Fruit fly (Drosophila melanogaster) whole organism, adult: ENCODE results near the gene mRpS23.

Experiments
- CG14711 ChIP-seq: fragments of 200-800 bp; sonication (Bioruptor generic); optimal IDR thresholded peaks from 2 replicates; lab custom pipeline; 2018; ENCODE audit warnings: missing biosample characterization, mild to moderate bottlenecking, missing genetic modification characterization, moderate library complexity
- CG1620 ChIP-seq: fragments of 200-800 bp; sonication (Bioruptor generic); optimal IDR thresholded peaks from 2 replicates; lab custom pipeline; 2016; ENCODE audit warnings: missing biosample characterization, missing genetic modification characterization
- CG33017 ChIP-seq: fragments of 200-800 bp; sonication (Bioruptor generic); optimal IDR thresholded peaks from 2 replicates; lab custom pipeline; 2018; ENCODE audit warnings: missing biosample characterization, mild to moderate bottlenecking, missing genetic modification characterization, moderate library complexity
- CG5204 ChIP-seq: fragments of 200-800 bp; sonication (Bioruptor generic); optimal IDR thresholded peaks from 2 replicates; lab custom pipeline; 2016; ENCODE audit warnings: missing biosample characterization, missing genetic modification characterization
- CG7045 ChIP-seq: fragments of 200-800 bp; sonication (Bioruptor generic); optimal IDR thresholded peaks from 2 replicates; lab custom pipeline; 2017; ENCODE audit warnings: missing biosample characterization, mild to moderate bottlenecking, missing genetic modification characterization
- Clk ChIP-seq: fragments of 200-800 bp; sonication (Bioruptor generic); optimal IDR thresholded peaks from 2 replicates; lab custom pipeline; 2017; ENCODE audit warnings: missing biosample characterization, missing genetic modification characterization
- Hr96 ChIP-seq: fragments of 200-800 bp; sonication (Bioruptor generic); optimal IDR thresholded peaks from 2 replicates; lab custom pipeline; 2016; ENCODE audit warnings: missing biosample characterization, missing genetic modification characterization
- Mnt ChIP-seq: fragments of 200-800 bp; sonication (Bioruptor generic); optimal IDR thresholded peaks from 2 replicates; lab custom pipeline; 2016; ENCODE audit warnings: missing biosample characterization, mild to moderate bottlenecking, missing genetic modification characterization
- cic ChIP-seq: fragments of 200-800 bp; sonication (Bioruptor generic); optimal IDR thresholded peaks from 2 replicates; lab custom pipeline; 2017; ENCODE audit warnings: missing biosample characterization, mild to moderate bottlenecking, missing genetic modification characterization, moderate library complexity
- cnc ChIP-seq, 2 experiments: fragments of >200 bp; optimal IDR thresholded peaks; 2 replicates each; lab custom pipeline; 2017
- kay ChIP-seq: fragments of 200-800 bp; sonication (Bioruptor generic); peaks from one replicate; lab custom pipeline; 2016; ENCODE audit warnings: missing biosample characterization, missing genetic modification characterization, borderline replicate concordance
- ovo ChIP-seq: fragments of 200-800 bp; sonication (Bioruptor generic); optimal IDR thresholded peaks from 2 replicates; lab custom pipeline; 2016; ENCODE audit warnings: missing biosample characterization, missing genetic modification characterization
- pad ChIP-seq: fragments of 200-800 bp; sonication (Bioruptor generic); optimal IDR thresholded peaks from 3 replicates; lab custom pipeline; 2017; ENCODE audit warnings: missing biosample characterization, missing genetic modification characterization, mild to moderate bottlenecking, moderate library complexity, missing genetic modification reagents
- tj ChIP-seq: fragments of 200-800 bp; sonication (Bioruptor generic); optimal IDR thresholded peaks from 3 replicates; lab custom pipeline; 2017; ENCODE audit warnings: missing biosample characterization, mild to moderate bottlenecking, missing genetic modification characterization, moderate library complexity

DNA sequence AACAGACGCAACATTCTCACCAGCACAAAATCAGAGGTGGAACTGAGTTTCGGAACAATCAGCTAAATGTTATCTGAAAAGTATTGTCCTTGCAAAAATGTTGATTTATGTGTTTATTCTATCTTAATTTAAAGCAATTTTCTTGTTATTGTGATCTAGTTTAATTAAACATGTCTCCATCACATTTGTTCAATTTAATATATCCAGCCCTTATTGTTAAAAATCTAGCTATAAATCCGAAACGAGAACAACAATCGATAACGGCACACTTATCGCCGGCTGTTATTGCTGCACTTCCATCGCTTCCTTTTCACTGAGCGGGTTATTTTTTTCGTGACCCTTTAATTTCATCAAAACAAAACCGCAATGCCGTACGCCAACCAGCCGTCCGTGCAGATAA is 1.8 kb downstream of the mRpS23 start, which contains the start of the genes GatC, PolG2 and Polr2C:
- TF ChIP-seq Hr96 (GFP tag; lab: Kevin White, UChicago), result no peak
- peak; percentile 11 for TF ChIP-seq CG33017
- peak; percentile 12 for TF ChIP-seq CG1620 (GFP tag; lab: Kevin White, UChicago)
- TF ChIP-seq ovo (GFP tag; lab: Kevin White, UChicago), result no peak
- TF ChIP-seq Clk (GFP tag; lab: Kevin White, UChicago), result no peak
- TF ChIP-seq cic (GFP tag; lab: Kevin White, UChicago), result no peak
- peak; percentile 0 for TF ChIP-seq tj
- TF ChIP-seq kay, result no peak
- TF ChIP-seq CG14711 (tag; lab: Kevin White, UChicago), result peak; percentile 19
- no peak for TF ChIP-seq CG5204
- TF ChIP-seq pad (GFP tag; lab: Kevin White, UChicago), result no peak
- no peak for TF ChIP-seq CG7045 (GFP tag; lab: Kevin White, UChicago)
- no peak for TF ChIP-seq cnc (optimal IDR thresholded peaks at IDR 0.05; lab: Kevin White, UChicago)
- TF ChIP-seq Mnt, result peak; percentile 38
